Worm (Caenorhabditis elegans) whole organism, L1 larva: ENCODE data around the gene C13A2.3.

Source experiments
- C16A3.4 ChIP-seq: fragments of 150-350 bp; optimal IDR thresholded peaks from 2 replicates; lab custom pipeline; 2014; ENCODE audit warnings: missing biosample characterization, missing genetic modification characterization
- F16B12.6 ChIP-seq: fragments of 150-350 bp; optimal IDR thresholded peaks from 2 replicates; lab custom pipeline; 2014; ENCODE audit warnings: missing biosample characterization, missing genetic modification characterization
- aly-2 ChIP-seq: fragments of 150-350 bp; optimal IDR thresholded peaks from 2 replicates; lab custom pipeline; 2014; ENCODE audit warnings: missing biosample characterization, missing genetic modification characterization
- ama-1 ChIP-seq: fragments of 150-350 bp; optimal IDR thresholded peaks from 2 replicates; lab custom pipeline; 2014
- ceh-63 ChIP-seq: fragments of 200-800 bp; sonication (Bioruptor generic); optimal IDR thresholded peaks from 2 replicates; lab custom pipeline; 2018; ENCODE audit warnings: mild to moderate bottlenecking, missing genetic modification characterization, missing compliant biosample characterization
- ceh-82 ChIP-seq, 3 experiments: fragments of 150-350 bp in 1 of 3; sonication (generic microtip) in 2 of 3; optimal IDR thresholded peaks; 2 replicates each; lab custom pipeline; 2014 to 2017; ENCODE audit warnings: missing biosample characterization in 3 of 3, missing genetic modification characterization in 3 of 3
- ceh-88 ChIP-seq: fragments of 200-800 bp; sonication (Bioruptor generic); IDR thresholded peaks from 2 replicates; pipeline ENCODE4 v1.3.6; 2022; ENCODE audit warnings: missing genetic modification characterization, missing compliant biosample characterization
- dpl-1 ChIP-seq, 3 experiments: fragments of 150-350 bp in 2 of 3; sonication (generic microtip) in 1 of 3; optimal IDR thresholded peaks; 2 replicates each; lab custom pipeline; 2014 to 2017; ENCODE audit warnings: missing biosample characterization in 3 of 3, missing genetic modification characterization in 3 of 3, missing genetic modification reagents in 3 of 3
- dsc-1 ChIP-seq: sonication (generic microtip); optimal IDR thresholded peaks from 2 replicates; lab custom pipeline; 2016; ENCODE audit warnings: mild to moderate bottlenecking, missing genetic modification characterization, missing compliant biosample characterization
- efl-1 ChIP-seq, 4 experiments: fragments of 150-350 bp; optimal IDR thresholded peaks in 3 of 4; peaks in 1 of 4; 1 replicate in 1 of 4; 2 replicates in 3 of 4; lab custom pipeline; 2014; ENCODE audit warnings: missing biosample characterization in 2 of 4, missing genetic modification characterization in 2 of 4, missing genetic modification reagents in 2 of 4
- efl-3 ChIP-seq: fragments of 200-800 bp; sonication (Bioruptor generic); optimal IDR thresholded peaks from 2 replicates; lab custom pipeline; 2018; ENCODE audit warnings: mild to moderate bottlenecking, missing genetic modification characterization, missing compliant biosample characterization
- egl-13 ChIP-seq: sonication (generic microtip); optimal IDR thresholded peaks from 2 replicates; lab custom pipeline; 2016; ENCODE audit warnings: missing genotype, missing genetic modification reagents, missing genetic modification characterization, missing compliant biosample characterization
- elt-2 ChIP-seq: sonication (generic microtip); optimal IDR thresholded peaks from 2 replicates; lab custom pipeline; 2016; ENCODE audit warnings: missing genetic modification characterization, mild to moderate bottlenecking, inconsistent platforms, missing compliant biosample characterization, missing genetic modification reagents
- elt-3 ChIP-seq, 6 experiments: fragments of 150-350 bp in 1 of 6; sonication (generic microtip); optimal IDR thresholded peaks; 2 replicates each; lab custom pipeline; 2017 to 2018; ENCODE audit warnings: missing biosample characterization in 6 of 6, missing genetic modification characterization in 6 of 6, inconsistent platforms in 1 of 6
- fkh-10 ChIP-seq: sonication (generic microtip); optimal IDR thresholded peaks from 2 replicates; lab custom pipeline; 2017; ENCODE audit warnings: missing biosample characterization, missing genetic modification reagents, missing genetic modification characterization
- fkh-8 ChIP-seq: sonication (generic microtip); optimal IDR thresholded peaks from 2 replicates; lab custom pipeline; 2016; ENCODE audit warnings: mild to moderate bottlenecking, missing genetic modification characterization, missing compliant biosample characterization
- fos-1 ChIP-seq: fragments of 150-350 bp; optimal IDR thresholded peaks from 2 replicates; lab custom pipeline; 2014; ENCODE audit warnings: missing biosample characterization, missing genetic modification characterization
- grh-1 ChIP-seq: fragments of 200-800 bp; sonication (Bioruptor generic); IDR thresholded peaks from 2 replicates; pipeline ENCODE4 v1.3.6; 2022; ENCODE audit warnings: missing genetic modification reagents, missing genetic modification characterization, missing compliant biosample characterization
- hlh-4 ChIP-seq: sonication (generic microtip); optimal IDR thresholded peaks from 2 replicates; lab custom pipeline; 2016; ENCODE audit warnings: mild to moderate bottlenecking, missing genetic modification characterization, missing compliant biosample characterization
- irx-1 ChIP-seq: sonication (generic microtip); optimal IDR thresholded peaks from 2 replicates; lab custom pipeline; 2016; ENCODE audit warnings: missing genetic modification characterization, missing compliant biosample characterization
- isw-1 ChIP-seq: fragments of 200-800 bp; sonication (Bioruptor generic); IDR thresholded peaks from 2 replicates; pipeline ENCODE4 v1.3.6; 2022; ENCODE audit warnings: missing genetic modification characterization, missing compliant biosample characterization
- lin-14 ChIP-seq: fragments of 200-800 bp; sonication (Bioruptor generic); optimal IDR thresholded peaks from 2 replicates; lab custom pipeline; 2018; ENCODE audit warnings: mild to moderate bottlenecking, missing genetic modification characterization, moderate library complexity, missing compliant biosample characterization
- lin-15B ChIP-seq: fragments of 150-350 bp; sonication (generic microtip); optimal IDR thresholded peaks from 3 replicates; lab custom pipeline; 2014; ENCODE audit warnings: missing biosample characterization, missing genetic modification characterization
- lin-35 ChIP-seq, 2 experiments: fragments of 150-350 bp; optimal IDR thresholded peaks; 2 replicates each; lab custom pipeline; 2014; ENCODE audit warnings: missing biosample characterization in 2 of 2, missing genetic modification characterization in 2 of 2, missing genetic modification reagents in 2 of 2
- lin-39 ChIP-seq: fragments of 150-350 bp; optimal IDR thresholded peaks from 2 replicates; lab custom pipeline; 2014; ENCODE audit warnings: missing biosample characterization, missing genetic modification reagents, missing genetic modification characterization
- lir-3 ChIP-seq: sonication (generic microtip); optimal IDR thresholded peaks from 2 replicates; lab custom pipeline; 2016; ENCODE audit warnings: mild to moderate bottlenecking, missing genetic modification characterization, moderate library complexity, missing compliant biosample characterization; ENCODE audit not compliant: poor library complexity
- lsy-2 ChIP-seq, 2 experiments: fragments of 150-350 bp; optimal IDR thresholded peaks; 2 replicates each; lab custom pipeline; 2014; ENCODE audit warnings: missing biosample characterization in 2 of 2, missing genetic modification characterization in 2 of 2
- mef-2 ChIP-seq: fragments of 150-350 bp; optimal IDR thresholded peaks from 2 replicates; lab custom pipeline; 2014; ENCODE audit warnings: missing biosample characterization, missing genetic modification characterization
- mep-1 ChIP-seq: fragments of 150-350 bp; optimal IDR thresholded peaks from 2 replicates; lab custom pipeline; 2014; ENCODE audit warnings: missing biosample characterization, missing genetic modification characterization
- nhr-12 ChIP-seq: sonication (generic microtip); optimal IDR thresholded peaks from 2 replicates; lab custom pipeline; 2017; ENCODE audit warnings: missing biosample characterization, missing genetic modification characterization
- nhr-237 ChIP-seq: fragments of 150-350 bp; optimal IDR thresholded peaks from 2 replicates; lab custom pipeline; 2014; ENCODE audit warnings: missing biosample characterization, missing genetic modification characterization
- nhr-28 ChIP-seq: fragments of 150-350 bp; optimal IDR thresholded peaks from 2 replicates; lab custom pipeline; 2014; ENCODE audit warnings: missing biosample characterization, missing genetic modification characterization
- nhr-71 ChIP-seq: sonication (generic microtip); optimal IDR thresholded peaks from 2 replicates; lab custom pipeline; 2016; ENCODE audit warnings: mild to moderate bottlenecking, missing genetic modification characterization, moderate library complexity, missing compliant biosample characterization
- nhr-76 ChIP-seq: sonication (generic microtip); optimal IDR thresholded peaks from 2 replicates; lab custom pipeline; 2017; ENCODE audit warnings: missing biosample characterization, missing genetic modification characterization
- nhr-84 ChIP-seq: sonication (generic microtip); optimal IDR thresholded peaks from 2 replicates; lab custom pipeline; 2017; ENCODE audit warnings: missing biosample characterization, missing genetic modification characterization
- nhr-85 ChIP-seq: sonication (generic microtip); peaks from one replicate; lab custom pipeline; 2016; ENCODE audit warnings: missing genetic modification characterization, inconsistent platforms, missing compliant biosample characterization
- pag-3 ChIP-seq: sonication (generic microtip); optimal IDR thresholded peaks from 2 replicates; lab custom pipeline; 2017; ENCODE audit warnings: missing genetic modification characterization, mild to moderate bottlenecking, missing compliant biosample characterization, antibody characterized with exemption, borderline replicate concordance; ENCODE audit not compliant: insufficient read depth
- pax-3 ChIP-seq: fragments of 200-800 bp; sonication (Bioruptor generic); optimal IDR thresholded peaks from 2 replicates; lab custom pipeline; 2018; ENCODE audit warnings: mild to moderate bottlenecking, missing genetic modification characterization, moderate library complexity, missing compliant biosample characterization
- pqm-1 ChIP-seq: sonication (generic microtip); optimal IDR thresholded peaks from 3 replicates; lab custom pipeline; 2017; ENCODE audit warnings: missing biosample characterization, missing genetic modification characterization
- rnt-1 ChIP-seq: sonication (generic microtip); optimal IDR thresholded peaks from 2 replicates; lab custom pipeline; 2016; ENCODE audit warnings: mild to moderate bottlenecking, missing genetic modification characterization, moderate library complexity, missing compliant biosample characterization
- skn-1 ChIP-seq: fragments of 150-350 bp; optimal IDR thresholded peaks from 2 replicates; lab custom pipeline; 2014; ENCODE audit warnings: missing biosample characterization, missing genetic modification characterization
- snpc-4 ChIP-seq: fragments of 150-350 bp; optimal IDR thresholded peaks from 2 replicates; lab custom pipeline; 2014; ENCODE audit warnings: missing biosample characterization, missing genetic modification characterization
- sox-4 ChIP-seq: sonication (generic microtip); optimal IDR thresholded peaks from 2 replicates; lab custom pipeline; 2016; ENCODE audit warnings: missing genetic modification characterization, missing compliant biosample characterization
- sptf-1 ChIP-seq: fragments of 150-350 bp; optimal IDR thresholded peaks from 2 replicates; lab custom pipeline; 2014; ENCODE audit warnings: missing biosample characterization, missing genetic modification characterization
- tbx-2 ChIP-seq: sonication (generic microtip); optimal IDR thresholded peaks from 2 replicates; lab custom pipeline; 2016; ENCODE audit warnings: missing genetic modification characterization, missing compliant biosample characterization
- tlp-1 ChIP-seq: fragments of 150-350 bp; optimal IDR thresholded peaks from 2 replicates; lab custom pipeline; 2014; ENCODE audit warnings: missing biosample characterization, missing genetic modification characterization
- unc-30 ChIP-seq: sonication (generic microtip); optimal IDR thresholded peaks from 2 replicates; lab custom pipeline; 2017; ENCODE audit warnings: missing biosample characterization, missing genetic modification characterization
- unc-62 ChIP-seq: fragments of 150-350 bp; optimal IDR thresholded peaks from 2 replicates; lab custom pipeline; 2014; ENCODE audit warnings: missing biosample characterization, missing genetic modification reagents, missing genetic modification characterization
- unc-86 ChIP-seq: sonication (generic microtip); optimal IDR thresholded peaks from 2 replicates; lab custom pipeline; 2016; ENCODE audit warnings: missing genetic modification characterization, missing compliant biosample characterization
- xbp-1 ChIP-seq: sonication (generic microtip); optimal IDR thresholded peaks from 2 replicates; lab custom pipeline; 2016; ENCODE audit warnings: missing genetic modification characterization, missing compliant biosample characterization
- zag-1 ChIP-seq: fragments of 150-350 bp; optimal IDR thresholded peaks from 2 replicates; lab custom pipeline; 2014; ENCODE audit warnings: missing biosample characterization, missing genetic modification characterization
- ztf-11 ChIP-seq, 2 experiments: sonication (generic microtip); optimal IDR thresholded peaks; 2 replicates each; lab custom pipeline; 2016 to 2017; ENCODE audit warnings: missing genetic modification characterization in 2 of 2, missing biosample characterization in 1 of 2, missing compliant biosample characterization in 1 of 2
- ztf-4 ChIP-seq: fragments of 150-350 bp; optimal IDR thresholded peaks from 2 replicates; lab custom pipeline; 2014; ENCODE audit warnings: missing biosample characterization, missing genetic modification characterization

The C13A2.3 gene

DNA sequence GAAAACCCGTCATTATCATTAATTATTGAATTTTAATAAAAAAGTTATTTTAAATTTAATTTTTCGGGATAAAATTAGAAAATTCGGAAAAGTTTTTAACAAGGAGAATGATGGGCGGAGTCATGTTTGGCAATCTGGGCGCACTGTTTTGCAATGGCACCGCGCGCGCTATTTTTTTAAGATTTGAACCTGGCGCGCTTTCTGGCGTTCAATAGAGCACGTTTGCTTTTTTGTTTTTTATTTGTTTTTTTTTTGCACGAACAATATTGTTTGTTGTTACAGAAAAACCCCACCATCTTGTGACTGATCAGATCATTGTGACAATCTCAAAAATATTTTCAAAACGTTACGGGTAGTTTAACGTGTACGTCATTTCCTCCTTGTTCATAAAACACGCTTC lies 45.0 kb upstream of the C13A2.3 start, which contains the start of gene hyls-1 (continued):
- peak; percentile 96 to 98 for TF ChIP-seq efl-1 (optimal IDR thresholded peaks at IDR 0.05; lab: Kevin White, UChicago)
- TF ChIP-seq efl-1 (GFP tag; optimal IDR thresholded peaks at IDR 0.05 in 1 of 2; lab: Kevin White, UChicago): peak; percentile 96 to 100
- TF ChIP-seq elt-3 (tag; optimal IDR thresholded peaks at IDR 0.05; lab: Kevin White, UChicago): peak in 2 of 6 experiments; percentile 65 to 85
- no peak for TF ChIP-seq pqm-1 (tag; lab: Kevin White, UChicago)
- peak; percentile 63 for TF ChIP-seq snpc-4
- peak; percentile 88 for TF ChIP-seq lsy-2 (tag; optimal IDR thresholded peaks at IDR 0.05; lab: Kevin White, UChicago)
- peak; percentile 69 for TF ChIP-seq egl-13 (tag; lab: Kevin White, UChicago)
- peak in 1 of 2 experiments; percentile 51 for TF ChIP-seq ztf-11 (tag; optimal IDR thresholded peaks at IDR 0.05; lab: Kevin White, UChicago)
- TF ChIP-seq lin-35 (GFP tag; optimal IDR thresholded peaks at IDR 0.05; lab: Kevin White, UChicago): peak; percentile 94 to 97
- TF ChIP-seq pag-3 (tag; lab: Kevin White, UChicago): no peak
- peak; percentile 88 for TF ChIP-seq xbp-1 (tag; lab: Kevin White, UChicago)
- TF ChIP-seq ztf-4 (tag; lab: Kevin White, UChicago): peak; percentile 38
- TF ChIP-seq lir-3: peak; percentile 74
- TF ChIP-seq lin-14 (GFP tag; lab: Kevin White, UChicago): peak; percentile 81
- no peak for TF ChIP-seq nhr-28 (tag; lab: Kevin White, UChicago)
- peak; percentile 8 for TF ChIP-seq sox-4 (tag; lab: Kevin White, UChicago)
- no peak for TF ChIP-seq nhr-76 (tag; lab: Kevin White, UChicago)
- peak; percentile 80 for TF ChIP-seq mep-1 (tag; lab: Kevin White, UChicago)
- peak; percentile 88 for TF ChIP-seq tbx-2 (tag; lab: Kevin White, UChicago)
- TF ChIP-seq aly-2 (tag; lab: Kevin White, UChicago): peak; percentile 32
- peak; percentile 51 for TF ChIP-seq nhr-237 (tag; lab: Kevin White, UChicago)
- TF ChIP-seq unc-86 (tag; lab: Kevin White, UChicago): peak; percentile 81
- TF ChIP-seq pax-3: no peak
- TF ChIP-seq nhr-84 (tag; lab: Kevin White, UChicago): no peak
- TF ChIP-seq rnt-1 (tag; lab: Kevin White, UChicago): peak; percentile 90
- peak; percentile 89 for TF ChIP-seq lin-15B
- TF ChIP-seq dpl-1 (GFP tag; optimal IDR thresholded peaks at IDR 0.05; lab: Kevin White, UChicago): peak; percentile 94 to 95 (median 95)
- TF ChIP-seq ceh-88 (GFP tag; lab: Robert Waterston, UW): peak; percentile 74; the same call in 1 of the 2 replicates
- peak; percentile 77 for TF ChIP-seq grh-1 (GFP tag; lab: Robert Waterston, UW)
- TF ChIP-seq ceh-63 (GFP tag; lab: Kevin White, UChicago): no peak
- TF ChIP-seq skn-1: peak; percentile 95
- TF ChIP-seq unc-62: no peak
- peak; percentile 94 for TF ChIP-seq nhr-85 (tag; lab: Kevin White, UChicago)
- TF ChIP-seq dsc-1 (tag; lab: Kevin White, UChicago): peak; percentile 82
- peak; percentile 37 for TF ChIP-seq fkh-10 (GFP tag; lab: Kevin White, UChicago)
- TF ChIP-seq efl-3 (GFP tag; lab: Kevin White, UChicago): no peak
- TF ChIP-seq ceh-82 (tag; optimal IDR thresholded peaks at IDR 0.05; lab: Kevin White, UChicago): peak; percentile 62 to 92 (median 77)
- no peak for TF ChIP-seq mef-2 (tag; lab: Kevin White, UChicago)
- peak; percentile 89 for TF ChIP-seq C16A3.4 (tag; lab: Kevin White, UChicago)
- TF ChIP-seq fkh-8 (tag; lab: Kevin White, UChicago): peak; percentile 68
- peak; percentile 86 for TF ChIP-seq irx-1 (tag; lab: Kevin White, UChicago)
- no peak for TF ChIP-seq zag-1 (tag; lab: Kevin White, UChicago)
- TF ChIP-seq sptf-1 (tag; lab: Kevin White, UChicago): no peak
- peak; percentile 15 for TF ChIP-seq elt-2
- peak; percentile 92 for TF ChIP-seq nhr-71 (tag; lab: Kevin White, UChicago)
- no peak for TF ChIP-seq hlh-4 (tag; lab: Kevin White, UChicago)
- peak; percentile 88 for TF ChIP-seq isw-1 (GFP tag; lab: Robert Waterston, UW)
- TF ChIP-seq nhr-12 (tag; lab: Kevin White, UChicago): no peak
- peak; percentile 40 for TF ChIP-seq F16B12.6 (tag; lab: Kevin White, UChicago)
- no peak for TF ChIP-seq ama-1 (lab: Kevin White, UChicago)
- TF ChIP-seq unc-30 (tag; lab: Kevin White, UChicago): no peak
- no peak for TF ChIP-seq tlp-1 (tag; lab: Kevin White, UChicago)
- TF ChIP-seq fos-1 (tag; lab: Kevin White, UChicago): peak; percentile 52
- peak; percentile 74 for TF ChIP-seq lin-39
